Fruit fly (Drosophila melanogaster) whole organism, embryonic: ENCODE measurements around the gene CG1983.

ENCODE experiments used
- CG1024 ChIP-seq: fragments of 200-800 bp; sonication (Bioruptor generic); IDR thresholded peaks from 2 replicates; pipeline ENCODE4 v1.3.6; 2022; ENCODE audit warnings: missing biosample characterization, missing genetic modification characterization
- CG10267 ChIP-seq: fragments of 200-800 bp; sonication (Bioruptor generic); optimal IDR thresholded peaks from 2 replicates; lab custom pipeline; 2018; ENCODE audit warnings: missing biosample characterization, mild to moderate bottlenecking, missing genetic modification characterization, moderate library complexity
- CG10274 ChIP-seq: fragments of 200-800 bp; sonication (Bioruptor generic); optimal IDR thresholded peaks from 3 replicates; lab custom pipeline; 2017; ENCODE audit warnings: missing biosample characterization, mild to moderate bottlenecking, missing genetic modification characterization
- CG11093 ChIP-seq: fragments of 200-800 bp; sonication (Bioruptor generic); IDR thresholded peaks from 3 replicates; pipeline ENCODE4 v1.3.6; 2022; ENCODE audit warnings: missing biosample characterization, missing genetic modification characterization
- CG11456 ChIP-seq: fragments of 200-800 bp; sonication (Bioruptor generic); IDR thresholded peaks from 3 replicates; pipeline ENCODE4 v1.3.6; 2022; ENCODE audit warnings: missing biosample characterization, missing genetic modification characterization
- CG1233 ChIP-seq: fragments of 200-800 bp; sonication (Bioruptor generic); optimal IDR thresholded peaks from 4 replicates; lab custom pipeline; 2018; ENCODE audit warnings: missing biosample characterization, mild to moderate bottlenecking, missing genetic modification characterization
- CG14014 ChIP-seq: fragments of 200-800 bp; sonication (Bioruptor generic); IDR thresholded peaks from 2 replicates; pipeline ENCODE4 v1.3.6; 2022; ENCODE audit warnings: missing biosample characterization, missing genetic modification characterization
- CG15011 ChIP-seq: fragments of 200-800 bp; sonication (Bioruptor generic); optimal IDR thresholded peaks from 3 replicates; lab custom pipeline; 2018; ENCODE audit warnings: missing biosample characterization, mild to moderate bottlenecking, missing genetic modification characterization
- CG15514 ChIP-seq: fragments of 200-800 bp; sonication (Bioruptor generic); optimal IDR thresholded peaks from 3 replicates; lab custom pipeline; 2017; ENCODE audit warnings: missing biosample characterization, missing genetic modification characterization, mild to moderate bottlenecking, moderate library complexity, missing genetic modification reagents
- CG1603 ChIP-seq: fragments of 200-800 bp; sonication (Bioruptor generic); optimal IDR thresholded peaks from 2 replicates; lab custom pipeline; 2019; ENCODE audit warnings: missing biosample characterization, mild to moderate bottlenecking, missing genetic modification characterization, moderate library complexity
- CG2678 ChIP-seq: fragments of 200-800 bp; sonication (Bioruptor generic); optimal IDR thresholded peaks from 3 replicates; lab custom pipeline; 2019; ENCODE audit warnings: missing biosample characterization, mild to moderate bottlenecking, missing genetic modification characterization, moderate library complexity
- CG31388 ChIP-seq: fragments of 200-800 bp; sonication (Bioruptor generic); optimal IDR thresholded peaks from 2 replicates; lab custom pipeline; 2016; ENCODE audit warnings: missing biosample characterization, missing genetic modification characterization
- CG4424 ChIP-seq: fragments of 200-800 bp; sonication (Bioruptor generic); optimal IDR thresholded peaks from 3 replicates; lab custom pipeline; 2016; ENCODE audit warnings: missing biosample characterization, missing genetic modification characterization
- CHES-1-like ChIP-seq: fragments of 200-800 bp; sonication (Bioruptor generic); optimal IDR thresholded peaks from 2 replicates; lab custom pipeline; 2016; ENCODE audit warnings: missing biosample characterization, missing genetic modification characterization
- CoRest ChIP-seq: fragments of 200-800 bp; sonication (Bioruptor generic); optimal IDR thresholded peaks from 3 replicates; lab custom pipeline; 2018; ENCODE audit warnings: missing biosample characterization, mild to moderate bottlenecking, missing genetic modification characterization, moderate library complexity
- D19A ChIP-seq: fragments of 200-800 bp; optimal IDR thresholded peaks from 3 replicates; lab custom pipeline; 2019; ENCODE audit warnings: missing biosample characterization, mild to moderate bottlenecking, missing genetic modification characterization, moderate library complexity
- Dll ChIP-seq: fragments of 200-800 bp; sonication (Bioruptor generic); IDR thresholded peaks from 4 replicates; pipeline ENCODE4 v1.3.6; 2022; ENCODE audit warnings: missing biosample characterization, missing genetic modification characterization; ENCODE audit not compliant: partially characterized antibody
- Dp ChIP-seq: fragments of 200-800 bp; sonication (Bioruptor generic); optimal IDR thresholded peaks from 2 replicates; lab custom pipeline; 2018; ENCODE audit warnings: missing biosample characterization, mild to moderate bottlenecking, missing genetic modification characterization, moderate library complexity
- E2f2 ChIP-seq: fragments of 200-800 bp; sonication (Bioruptor generic); IDR thresholded peaks from 2 replicates; pipeline ENCODE4 v1.3.6; 2022; ENCODE audit warnings: missing biosample characterization, missing genetic modification characterization
- Fer1 ChIP-seq: fragments of 200-800 bp; sonication (Bioruptor generic); optimal IDR thresholded peaks from 2 replicates; lab custom pipeline; 2017; ENCODE audit warnings: missing biosample characterization, mild to moderate bottlenecking, missing genetic modification characterization
- Fer2 ChIP-seq: fragments of 200-800 bp; sonication (Bioruptor generic); optimal IDR thresholded peaks from 2 replicates; lab custom pipeline; 2018; ENCODE audit warnings: missing biosample characterization, mild to moderate bottlenecking, missing genetic modification characterization, moderate library complexity
- GATAe ChIP-seq: fragments of 200-800 bp; sonication (Bioruptor generic); conservative IDR thresholded peaks from 2 replicates; pipeline ENCODE4 v1.3.6; 2022; ENCODE audit warnings: missing biosample characterization, missing genetic modification characterization
- Gsc ChIP-seq: fragments of 200-800 bp; sonication (Bioruptor generic); IDR thresholded peaks from 2 replicates; pipeline ENCODE4 v1.3.6; 2022; ENCODE audit warnings: missing biosample characterization, missing genetic modification characterization
- HLH3B ChIP-seq: fragments of 200-800 bp; sonication (Bioruptor generic); IDR thresholded peaks from 2 replicates; pipeline ENCODE4 v1.3.6; 2022; ENCODE audit warnings: missing biosample characterization, missing genetic modification characterization
- HLH54F ChIP-seq: fragments of 200-800 bp; sonication (Bioruptor generic); optimal IDR thresholded peaks from 3 replicates; lab custom pipeline; 2016; ENCODE audit warnings: missing biosample characterization, missing genetic modification characterization
- Hr3 ChIP-seq: fragments of 200-800 bp; sonication (Bioruptor generic); optimal IDR thresholded peaks from 3 replicates; lab custom pipeline; 2016; ENCODE audit warnings: missing biosample characterization, missing genetic modification characterization
- NFAT ChIP-seq: fragments of 200-800 bp; sonication (Bioruptor generic); IDR thresholded peaks from 2 replicates; pipeline ENCODE4 v1.3.6; 2022; ENCODE audit warnings: missing biosample characterization, missing genetic modification characterization
- Oaz ChIP-seq: fragments of 200-800 bp; sonication (Bioruptor generic); IDR thresholded peaks from 2 replicates; pipeline ENCODE4 v1.3.6; 2022; ENCODE audit warnings: missing biosample characterization, missing genetic modification characterization
- Sox100B ChIP-seq: fragments of 200-800 bp; sonication (Bioruptor generic); optimal IDR thresholded peaks from 3 replicates; lab custom pipeline; 2018; ENCODE audit warnings: missing biosample characterization, mild to moderate bottlenecking, missing genetic modification characterization
- Sry-δ ChIP-seq: fragments of 200-800 bp; sonication (Bioruptor generic); optimal IDR thresholded peaks from 2 replicates; lab custom pipeline; 2016; ENCODE audit warnings: missing biosample characterization, missing genetic modification characterization
- Ssrp ChIP-seq: fragments of 200-800 bp; sonication (Bioruptor generic); optimal IDR thresholded peaks from 2 replicates; lab custom pipeline; 2018; ENCODE audit warnings: missing biosample characterization, mild to moderate bottlenecking, missing genetic modification characterization, moderate library complexity
- bab2 ChIP-seq: fragments of 200-800 bp; sonication (Bioruptor generic); optimal IDR thresholded peaks from 2 replicates; lab custom pipeline; 2016; ENCODE audit warnings: missing biosample characterization, missing genetic modification characterization
- da ChIP-seq: fragments of 200-800 bp; sonication (Bioruptor generic); optimal IDR thresholded peaks from 2 replicates; lab custom pipeline; 2016; ENCODE audit warnings: missing biosample characterization, missing genetic modification characterization
- fd3F ChIP-seq: fragments of 200-800 bp; sonication (Bioruptor generic); optimal IDR thresholded peaks from 2 replicates; lab custom pipeline; 2018; ENCODE audit warnings: missing biosample characterization, mild to moderate bottlenecking, missing genetic modification characterization, moderate library complexity
- fd64A ChIP-seq: fragments of 200-800 bp; sonication (Bioruptor generic); optimal IDR thresholded peaks from 3 replicates; lab custom pipeline; 2018; ENCODE audit warnings: missing biosample characterization, mild to moderate bottlenecking, missing genetic modification characterization
- lab ChIP-seq: fragments of 200-800 bp; sonication (Bioruptor generic); optimal IDR thresholded peaks from 3 replicates; lab custom pipeline; 2017; ENCODE audit warnings: missing biosample characterization, missing genetic modification characterization, mild to moderate bottlenecking, moderate library complexity, missing genetic modification reagents
- lov ChIP-seq, 2 experiments: fragments of 200-800 bp in 1 of 2; fragments of >200 bp in 1 of 2; sonication (Bioruptor generic) in 1 of 2; IDR thresholded peaks in 1 of 2; optimal IDR thresholded peaks in 1 of 2; 2 replicates in 1 of 2; 3 replicates in 1 of 2; pipeline versions ENCODE4 v1.3.6 to Lab custom; 2017 to 2022; ENCODE audit warnings: missing biosample characterization in 1 of 2, missing genetic modification characterization in 1 of 2
- nerfin-1 ChIP-seq: fragments of 200-800 bp; sonication (Bioruptor generic); optimal IDR thresholded peaks from 3 replicates; lab custom pipeline; 2019; ENCODE audit warnings: missing biosample characterization, mild to moderate bottlenecking, missing genetic modification characterization, moderate library complexity
- oc ChIP-seq: fragments of 200-800 bp; sonication (Bioruptor generic); optimal IDR thresholded peaks from 2 replicates; lab custom pipeline; 2018; ENCODE audit warnings: missing biosample characterization, mild to moderate bottlenecking, missing genetic modification characterization, moderate library complexity
- salm ChIP-seq: fragments of 200-800 bp; sonication (Bioruptor generic); optimal IDR thresholded peaks from 2 replicates; lab custom pipeline; 2018; ENCODE audit warnings: missing biosample characterization, mild to moderate bottlenecking, missing genetic modification characterization
- sc ChIP-seq, 3 experiments: fragments of >200 bp in 2 of 3; fragments of 200-800 bp in 1 of 3; sonication (Bioruptor generic) in 1 of 3; optimal IDR thresholded peaks; 2 replicates in 2 of 3; 3 replicates in 1 of 3; lab custom pipeline; 2017; ENCODE audit warnings: mild to moderate bottlenecking in 1 of 3, missing biosample characterization in 1 of 3, missing genetic modification characterization in 1 of 3, missing genetic modification reagents in 1 of 3
- slbo ChIP-seq: fragments of 200-800 bp; sonication (Bioruptor generic); IDR thresholded peaks from 2 replicates; pipeline ENCODE4 v1.3.6; 2022; ENCODE audit warnings: missing biosample characterization, missing genetic modification characterization
- slp2 ChIP-seq: fragments of 200-800 bp; sonication (Bioruptor generic); optimal IDR thresholded peaks from 2 replicates; lab custom pipeline; 2016; ENCODE audit warnings: missing biosample characterization, missing genetic modification characterization
- stc ChIP-seq: fragments of 200-800 bp; sonication (Bioruptor generic); IDR thresholded peaks from 2 replicates; pipeline ENCODE4 v1.3.6; 2022; ENCODE audit warnings: missing biosample characterization, missing genetic modification characterization
- trem ChIP-seq: fragments of 200-800 bp; optimal IDR thresholded peaks from 3 replicates; lab custom pipeline; 2019; ENCODE audit warnings: missing biosample characterization, mild to moderate bottlenecking, missing genetic modification characterization, moderate library complexity
- unpg ChIP-seq: fragments of 200-800 bp; sonication (Bioruptor generic); optimal IDR thresholded peaks from 3 replicates; lab custom pipeline; 2018; ENCODE audit warnings: missing biosample characterization, mild to moderate bottlenecking, missing genetic modification characterization, moderate library complexity
- vvl ChIP-seq: fragments of 200-800 bp; sonication (Bioruptor generic); IDR thresholded peaks from 2 replicates; pipeline ENCODE4 v1.3.6; 2022; ENCODE audit warnings: missing biosample characterization, missing genetic modification characterization

The CG1983 gene

DNA sequence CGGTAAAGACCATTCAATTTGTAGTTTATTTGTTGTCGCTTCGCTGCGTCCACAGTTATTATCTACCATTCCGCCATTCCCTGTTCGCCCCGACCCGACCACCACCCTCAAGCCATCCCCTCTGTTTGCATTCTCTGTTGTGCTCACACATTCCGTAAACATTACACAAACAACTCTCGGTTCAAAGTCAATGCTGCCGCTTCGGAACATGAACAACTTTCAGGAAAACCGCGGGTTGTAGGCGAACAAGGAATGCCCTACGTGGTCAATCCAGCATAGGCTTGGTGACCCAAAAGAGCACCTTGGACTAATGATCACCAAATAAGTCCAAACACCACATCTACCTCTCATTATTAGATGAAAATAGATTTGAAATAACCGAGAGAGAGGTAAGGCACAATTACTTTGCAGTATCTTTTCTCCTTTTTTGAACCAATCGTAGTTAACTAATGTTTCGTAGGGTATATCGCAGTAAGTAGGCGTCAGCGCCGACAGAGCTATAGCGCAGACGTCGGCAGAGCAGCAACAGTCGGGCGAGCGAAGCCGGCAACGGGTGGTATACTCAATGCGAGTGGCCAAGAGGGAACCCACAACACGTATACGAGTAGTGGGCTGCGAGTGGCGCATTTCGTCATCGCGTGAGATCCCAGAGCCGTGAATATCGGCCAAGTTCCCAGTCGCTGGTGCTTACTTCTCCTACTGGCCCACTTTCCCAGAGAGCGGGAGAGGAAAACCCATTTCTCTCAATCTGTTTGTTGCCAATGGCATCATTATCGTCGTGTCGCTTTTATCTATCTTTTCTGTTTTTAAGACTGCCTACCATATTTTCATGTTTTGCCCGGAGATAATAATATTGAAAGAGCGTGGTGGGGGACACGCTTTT is 25.8 kb upstream of the CG1983 start (continued):
- TF ChIP-seq CG2678 (tag; lab: Kevin White, UChicago) = peak; percentile 98
- TF ChIP-seq Sox100B (GFP tag; lab: Kevin White, UChicago) = peak; percentile 96
- TF ChIP-seq CG4424 = peak; percentile 98
- peak; percentile 90 for TF ChIP-seq CG11093 (GFP tag; lab: Robert Waterston, UW)
- peak; percentile 93 for TF ChIP-seq unpg (GFP tag; lab: Kevin White, UChicago)
- TF ChIP-seq CG14014 (GFP tag; lab: Robert Waterston, UW) = peak; percentile 97
- peak; percentile 95 for TF ChIP-seq CoRest (tag; lab: Kevin White, UChicago)
- peak; percentile 83 for TF ChIP-seq oc
- no peak for TF ChIP-seq lov (optimal IDR thresholded peaks at IDR 0.05; lab: Kevin White, UChicago)
- TF ChIP-seq lov (GFP tag; IDR thresholded peaks at IDR 0.05; lab: Robert Waterston, UW) = 0 out of 3 replicates have a peak, but pooled peaks have one; percentile 3
- peak; percentile 90 for TF ChIP-seq nerfin-1 (tag; lab: Kevin White, UChicago)
- peak; percentile 83 for TF ChIP-seq NFAT (GFP tag; lab: Robert Waterston, UW)
- TF ChIP-seq CG10274 (GFP tag; lab: Kevin White, UChicago) = peak; percentile 100
- TF ChIP-seq stc (GFP tag; lab: Robert Waterston, UW) = peak; percentile 92
- peak; percentile 91 for TF ChIP-seq fd64A
- TF ChIP-seq CG1233 (GFP tag; lab: Kevin White, UChicago) = peak; percentile 94
- TF ChIP-seq Hr3 (GFP tag; lab: Kevin White, UChicago) = peak; percentile 92
- TF ChIP-seq bab2 (GFP tag; lab: Kevin White, UChicago) = peak; percentile 99
- peak; percentile 72 for TF ChIP-seq salm (tag; lab: Kevin White, UChicago)
- TF ChIP-seq CG11456 = peak; percentile 91
- peak; percentile 94 for TF ChIP-seq Oaz
- peak; percentile 95 for TF ChIP-seq vvl (GFP tag; lab: Robert Waterston, UW)
- peak; percentile 94 for TF ChIP-seq CG15011 (GFP tag; lab: Kevin White, UChicago)
- TF ChIP-seq HLH54F = peak; percentile 94
- peak; percentile 96 for TF ChIP-seq slp2 (GFP tag; lab: Kevin White, UChicago)
- TF ChIP-seq Gsc (GFP tag; lab: Robert Waterston, UW) = peak; percentile 82; the same call in 1 of the 2 replicates
- TF ChIP-seq lab = peak; percentile 98
- peak; percentile 96 for TF ChIP-seq CHES-1-like
- no peak for TF ChIP-seq sc (optimal IDR thresholded peaks at IDR 0.05; lab: Kevin White, UChicago)
- TF ChIP-seq sc (GFP tag; optimal IDR thresholded peaks at IDR 0.05; lab: Kevin White, UChicago) = peak; percentile 88
- peak; percentile 90 for TF ChIP-seq Ssrp
- peak; percentile 90 for TF ChIP-seq CG1024
- TF ChIP-seq CG10267 (tag; lab: Kevin White, UChicago) = peak; percentile 91
- TF ChIP-seq slbo (GFP tag; lab: Robert Waterston, UW) = peak; percentile 92
- peak; percentile 92 for TF ChIP-seq trem (tag; lab: Kevin White, UChicago)
- peak; percentile 77 for TF ChIP-seq GATAe (GFP tag; lab: Robert Waterston, UW)
- peak; percentile 99 for TF ChIP-seq D19A (tag; lab: Kevin White, UChicago)
- TF ChIP-seq HLH3B = peak; percentile 97
- no peak for TF ChIP-seq Dll (GFP tag; lab: Robert Waterston, UW)
- peak; percentile 67 for TF ChIP-seq E2f2 (GFP tag; lab: Robert Waterston, UW)
- peak; percentile 77 for TF ChIP-seq Sry-δ (GFP tag; lab: Kevin White, UChicago)
- TF ChIP-seq da (GFP tag; lab: Kevin White, UChicago) = peak; percentile 85
- peak; percentile 82 for TF ChIP-seq Fer2 (tag; lab: Kevin White, UChicago)
- TF ChIP-seq Dp (GFP tag; lab: Kevin White, UChicago) = no peak
- peak; percentile 98 for TF ChIP-seq Fer1
- peak; percentile 89 for TF ChIP-seq fd3F (GFP tag; lab: Kevin White, UChicago)
- peak; percentile 91 for TF ChIP-seq CG31388 (GFP tag; lab: Kevin White, UChicago)
- peak; percentile 93 for TF ChIP-seq CG15514 (GFP tag; lab: Kevin White, UChicago)
- TF ChIP-seq CG1603 = peak; percentile 96
